Worm (Caenorhabditis elegans) whole organism, late embryonic: ENCODE data around the gene F15A4.2.

ENCODE experiments used
- dve-1 ChIP-seq: sonication (generic microtip); optimal IDR thresholded peaks from 2 replicates; lab custom pipeline; 2017; ENCODE audit warnings: antibody characterized with exemption, mild to moderate bottlenecking, missing genetic modification characterization, missing compliant biosample characterization
- fkh-10 ChIP-seq: fragments of 150-350 bp; optimal IDR thresholded peaks from 2 replicates; lab custom pipeline; 2014; ENCODE audit warnings: missing biosample characterization, missing genetic modification reagents, missing genetic modification characterization
- fkh-6 ChIP-seq: sonication (generic microtip); optimal IDR thresholded peaks from 2 replicates; lab custom pipeline; 2016; ENCODE audit warnings: missing genetic modification characterization, missing compliant biosample characterization
- hlh-30 ChIP-seq: sonication (generic microtip); optimal IDR thresholded peaks from 2 replicates; lab custom pipeline; 2017; ENCODE audit warnings: antibody characterized with exemption, missing genetic modification characterization, missing compliant biosample characterization; ENCODE audit not compliant: insufficient read depth
- lin-11 ChIP-seq: fragments of 200-800 bp; sonication (Bioruptor generic); optimal IDR thresholded peaks from 2 replicates; lab custom pipeline; 2018; ENCODE audit warnings: mild to moderate bottlenecking, missing genetic modification characterization, missing compliant biosample characterization
- sox-4 ChIP-seq: sonication (generic microtip); optimal IDR thresholded peaks from 2 replicates; lab custom pipeline; 2017; ENCODE audit warnings: mild to moderate bottlenecking, missing genetic modification characterization, inconsistent platforms, missing compliant biosample characterization

- TF ChIP-seq sox-4 (tag; lab: Kevin White, UChicago) (no peak), dve-1 (no peak), fkh-6 (tag; lab: Kevin White, UChicago) (no peak), hlh-30 (tag; lab: Kevin White, UChicago) (no peak), fkh-10 (GFP tag; lab: Kevin White, UChicago) (no peak), lin-11 (tag; lab: Kevin White, UChicago) (no peak)
These were observed 11.1 kb downstream of the F15A4.2 start, which contains the start of gene srg-17 for ce11 chrII:12473406-12473805.
